Worm (Caenorhabditis elegans): ENCODE measurements around the gene H12C20.7.
A peak's percentile ranks its signal among the peaks of the same experiment; 100 is the strongest.

The H12C20.7 gene

DNA sequence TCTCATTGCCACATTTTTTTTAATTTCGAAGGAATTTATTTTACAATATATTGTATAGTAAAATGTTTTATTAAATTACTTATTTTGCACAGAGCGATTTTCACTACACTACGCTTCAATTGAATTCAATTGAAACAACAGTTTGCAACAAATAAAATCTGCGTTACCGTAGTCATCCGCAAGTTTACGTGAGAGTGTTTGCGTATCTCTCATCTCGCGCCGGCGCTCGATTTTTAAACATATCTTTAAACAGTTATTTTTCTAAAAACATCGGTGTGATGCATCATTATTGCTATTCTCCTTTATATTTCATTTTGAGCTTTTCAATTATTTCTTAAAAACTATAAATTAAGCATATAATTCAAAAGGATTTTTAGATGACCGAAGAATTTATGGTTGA is 18.5 kb downstream of the H12C20.7 start, which contains the start of gene duo-1:
TSS of gene duo-1 (plus strand) at position 371 of the 400 bp plus-strand sequence.
- TF ChIP-seq fkh-10 (GFP tag; optimal IDR thresholded peaks at IDR 0.05): no peak
- TF ChIP-seq jun-1 (tag; optimal IDR thresholded peaks at IDR 0.05): no peak
- peak in 1 of 3 experiments; percentile 5 for TF ChIP-seq dpl-1 (GFP tag; optimal IDR thresholded peaks at IDR 0.05)
- TF ChIP-seq F16B12.6 (tag; optimal IDR thresholded peaks at IDR 0.05): peak; percentile 23
- no peak for TF ChIP-seq mef-2 (tag; optimal IDR thresholded peaks at IDR 0.05)
- TF ChIP-seq efl-1 (optimal IDR thresholded peaks at IDR 0.05): peak in 1 of 2 experiments; percentile 57
- no peak for TF ChIP-seq efl-1 (GFP tag; optimal IDR thresholded peaks at IDR 0.05 in 1 of 2)

DNA sequence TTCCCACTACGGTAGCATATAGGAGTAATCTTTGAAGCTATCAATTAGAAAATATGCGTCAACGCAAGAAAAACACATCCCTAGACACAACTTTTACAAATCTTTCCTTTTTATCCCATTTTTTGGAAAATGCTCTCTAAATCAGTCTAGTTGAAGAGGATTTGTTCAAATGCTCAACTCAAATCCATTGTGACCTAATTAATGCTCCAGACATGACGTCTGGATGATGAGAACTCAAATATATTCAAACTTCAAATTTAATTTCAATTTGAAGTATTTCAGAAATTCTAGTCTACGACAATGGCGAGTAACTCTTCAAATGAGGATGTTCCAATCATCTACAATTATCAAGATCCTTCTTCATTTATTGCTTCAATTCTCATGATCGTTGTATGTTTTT is 20.4 kb downstream of the H12C20.7 start, which contains the start of gene srx-85:
TSS of gene srx-85 (plus strand) at position 301 of the 400 bp plus-strand sequence.
- no peak for TF ChIP-seq mef-2 (tag; optimal IDR thresholded peaks at IDR 0.05)
- no peak for TF ChIP-seq mab-9 (GFP tag; IDR thresholded peaks at IDR 0.05)
- no peak for TF ChIP-seq lin-14 (GFP tag; optimal IDR thresholded peaks at IDR 0.05)
- no peak for TF ChIP-seq sptf-1 (tag; optimal IDR thresholded peaks at IDR 0.05)
- TF ChIP-seq elt-3 (tag; optimal IDR thresholded peaks at IDR 0.05): no peak

DNA sequence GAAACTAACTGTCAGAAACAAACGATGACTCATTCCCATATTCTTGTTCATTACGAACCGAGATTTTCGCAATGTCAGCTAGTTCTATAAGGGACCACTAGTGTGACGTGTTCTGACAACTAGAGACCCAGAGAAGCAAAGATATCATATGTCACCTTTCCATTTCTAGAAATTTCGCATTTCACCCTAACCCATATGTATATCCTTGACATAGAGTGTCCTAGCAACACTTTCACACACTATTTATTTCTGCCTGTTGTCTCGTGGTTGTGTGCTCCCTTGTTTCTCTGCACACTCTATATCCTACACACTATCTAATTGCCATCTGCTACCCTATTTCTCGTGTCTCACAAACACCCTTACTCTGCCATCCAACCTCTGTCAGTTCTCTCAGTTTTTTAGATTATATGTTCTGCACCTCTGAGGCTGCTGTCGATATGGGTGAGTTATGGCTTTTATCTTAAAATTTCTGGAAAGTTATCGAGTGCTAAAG is 23.8 kb downstream of the H12C20.7 start, which contains the start of the genes F38B7.17 and F38B7.3:
TSS of gene F38B7.17 (minus strand) at position 51 of the 493 bp plus-strand sequence.
TSS of gene F38B7.3 (plus strand) at position 194 of the 493 bp plus-strand sequence.
- TF ChIP-seq tlp-1 (tag; optimal IDR thresholded peaks at IDR 0.05) (no peak), mef-2 (tag; optimal IDR thresholded peaks at IDR 0.05) (no peak), tbx-2 (tag; optimal IDR thresholded peaks at IDR 0.05) (no peak), lin-35 (GFP tag; optimal IDR thresholded peaks at IDR 0.05) (peak; percentile 64 to 70), nhr-85 (tag) (peak; percentile 73), nhr-11 (tag; optimal IDR thresholded peaks at IDR 0.05) (peak; percentile 67), F16B12.6 (tag; optimal IDR thresholded peaks at IDR 0.05) (no peak), nhr-19 (GFP tag; conservative IDR thresholded peaks at IDR 0.05) (peak; percentile 19; the same call in 1 of the 2 replicates), snu-23 (GFP tag; optimal IDR thresholded peaks at IDR 0.05) (peak; percentile 79), blmp-1 (tag; optimal IDR thresholded peaks at IDR 0.05) (peak; percentile 66), fos-1 (tag; optimal IDR thresholded peaks at IDR 0.05) (peak; percentile 46), elt-2 (tag; optimal IDR thresholded peaks at IDR 0.05) (peak; percentile 66), xbp-1 (tag; optimal IDR thresholded peaks at IDR 0.05) (peak; percentile 61), fkh-10 (GFP tag; optimal IDR thresholded peaks at IDR 0.05) (no peak), lsy-2 (tag; optimal IDR thresholded peaks at IDR 0.05) (peak; percentile 53 to 68), nhr-237 (tag; optimal IDR thresholded peaks at IDR 0.05) (no peak), swsn-7 (tag; optimal IDR thresholded peaks at IDR 0.05) (peak; percentile 77), C16A3.4 (tag; optimal IDR thresholded peaks at IDR 0.05) (no peak), lin-13 (GFP tag; optimal IDR thresholded peaks at IDR 0.05) (peak; percentile 8), mep-1 (tag; optimal IDR thresholded peaks at IDR 0.05) (peak; percentile 80), sox-4 (tag; optimal IDR thresholded peaks at IDR 0.05) (peak; percentile 39), aha-1 (tag; optimal IDR thresholded peaks at IDR 0.05) (no peak), grh-1 (GFP tag; IDR thresholded peaks at IDR 0.05) (no peak), efl-1 (optimal IDR thresholded peaks at IDR 0.05) (peak; percentile 72 to 77), efl-1 (GFP tag; optimal IDR thresholded peaks at IDR 0.05 in 1 of 2) (peak; percentile 43 to 92), ceh-90 (tag; optimal IDR thresholded peaks at IDR 0.05) (no peak), lin-15B (tag; optimal IDR thresholded peaks at IDR 0.05) (no peak), ztf-4 (tag; optimal IDR thresholded peaks at IDR 0.05) (peak; percentile 30), sup-37 (GFP tag; optimal IDR thresholded peaks at IDR 0.05) (no peak), snpc-4 (tag; optimal IDR thresholded peaks at IDR 0.05) (peak; percentile 18), lin-14 (GFP tag; optimal IDR thresholded peaks at IDR 0.05) (peak; percentile 87), unc-86 (tag; optimal IDR thresholded peaks at IDR 0.05) (peak; percentile 42), rnt-1 (tag; optimal IDR thresholded peaks at IDR 0.05) (peak; percentile 47), isw-1 (GFP tag; IDR thresholded peaks at IDR 0.05) (peak; percentile 25; the same call in 1 of the 2 replicates), nhr-47 (tag; optimal IDR thresholded peaks at IDR 0.05) (peak; percentile 79), nhr-12 (tag; optimal IDR thresholded peaks at IDR 0.05) (no peak), Y116A8C.19 (tag; optimal IDR thresholded peaks at IDR 0.05; ENCODE audit: borderline replicate concordance) (no peak), nhr-71 (tag; optimal IDR thresholded peaks at IDR 0.05) (peak; percentile 84), nhr-77 (tag; optimal IDR thresholded peaks at IDR 0.05) (peak; percentile 43), elt-3 (tag; optimal IDR thresholded peaks at IDR 0.05) (no peak), jun-1 (tag; optimal IDR thresholded peaks at IDR 0.05) (no peak), dpl-1 (GFP tag; optimal IDR thresholded peaks at IDR 0.05) (peak; percentile 26 to 39 (median 34)), fkh-8 (tag; optimal IDR thresholded peaks at IDR 0.05) (peak; percentile 95), mdl-1 (tag; optimal IDR thresholded peaks at IDR 0.05) (peak; percentile 5 to 88), lir-3 (tag; optimal IDR thresholded peaks at IDR 0.05; ENCODE audit: poor library complexity) (peak; percentile 43)

Measured in whole organism, L1 larva.